Worm (Caenorhabditis elegans) whole organism, L2 larva: ENCODE data around the gene M02D8.7.

Source experiments
- alr-1 ChIP-seq: fragments of 150-350 bp; optimal IDR thresholded peaks from 2 replicates; lab custom pipeline; 2014; ENCODE audit warnings: missing biosample characterization, missing genetic modification characterization
- aly-2 ChIP-seq: fragments of 150-350 bp; optimal IDR thresholded peaks from 2 replicates; lab custom pipeline; 2014; ENCODE audit warnings: missing biosample characterization, missing genetic modification characterization
- ceh-16 ChIP-seq: fragments of 150-350 bp; optimal IDR thresholded peaks from 2 replicates; lab custom pipeline; 2014; ENCODE audit warnings: missing biosample characterization, missing genetic modification characterization
- egl-27 ChIP-seq: sonication (generic microtip); optimal IDR thresholded peaks from 3 replicates; lab custom pipeline; 2017; ENCODE audit warnings: missing biosample characterization, missing genetic modification reagents, missing genetic modification characterization
- nhr-11 ChIP-seq: fragments of 150-350 bp; optimal IDR thresholded peaks from 2 replicates; lab custom pipeline; 2014; ENCODE audit warnings: missing biosample characterization, missing genetic modification characterization
- nhr-12 ChIP-seq: fragments of 150-350 bp; optimal IDR thresholded peaks from 2 replicates; lab custom pipeline; 2014; ENCODE audit warnings: missing biosample characterization, missing genetic modification characterization
- nhr-6 ChIP-seq: fragments of 150-350 bp; optimal IDR thresholded peaks from 2 replicates; lab custom pipeline; 2014; ENCODE audit warnings: missing biosample characterization, missing genetic modification characterization
- sem-4 ChIP-seq: fragments of 150-350 bp; optimal IDR thresholded peaks from 2 replicates; lab custom pipeline; 2014; ENCODE audit warnings: missing biosample characterization, missing genetic modification reagents, missing genetic modification characterization
- snpc-4 ChIP-seq: fragments of 150-350 bp; optimal IDR thresholded peaks from 2 replicates; lab custom pipeline; 2014; ENCODE audit warnings: missing biosample characterization, missing genetic modification characterization
- unc-62 ChIP-seq: fragments of 150-350 bp; optimal IDR thresholded peaks from 2 replicates; lab custom pipeline; 2014; ENCODE audit warnings: missing biosample characterization, missing genetic modification reagents, missing genetic modification characterization
- zag-1 ChIP-seq: fragments of 150-350 bp; optimal IDR thresholded peaks from 2 replicates; lab custom pipeline; 2014; ENCODE audit warnings: missing biosample characterization, missing genetic modification characterization
- ztf-11 ChIP-seq: sonication (generic microtip); optimal IDR thresholded peaks from 2 replicates; lab custom pipeline; 2017; ENCODE audit warnings: missing biosample characterization, missing genetic modification characterization

DNA sequence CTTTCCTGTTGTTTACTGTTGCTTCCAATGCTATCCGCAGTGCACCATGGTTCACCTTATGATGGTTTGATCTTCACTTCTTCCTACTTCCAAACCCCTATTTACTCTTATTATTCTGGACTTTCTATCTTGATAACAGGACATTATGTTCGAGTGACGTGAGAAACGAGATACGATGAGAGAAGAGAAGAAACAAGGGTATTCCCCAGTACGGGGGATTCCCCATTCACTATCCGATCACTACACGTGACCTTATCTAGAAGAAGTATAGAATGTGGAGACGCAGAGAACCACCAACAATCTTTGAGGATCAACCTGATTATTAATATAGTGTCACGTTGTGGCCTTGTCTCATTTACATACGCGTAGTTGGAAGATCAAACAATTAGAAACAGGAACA, 9.8 kb upstream of the M02D8.7 start:
- TF ChIP-seq nhr-11 (tag; lab: Kevin White, UChicago): no peak
- TF ChIP-seq egl-27 (tag; lab: Kevin White, UChicago): peak; percentile 10
- TF ChIP-seq aly-2 (tag; lab: Kevin White, UChicago): no peak
- TF ChIP-seq ceh-16 (tag; lab: Kevin White, UChicago): no peak
- no peak for TF ChIP-seq nhr-6
- no peak for TF ChIP-seq sem-4 (tag; lab: Kevin White, UChicago)
- TF ChIP-seq zag-1 (tag; lab: Kevin White, UChicago): no peak
- no peak for TF ChIP-seq unc-62
- no peak for TF ChIP-seq ztf-11 (tag; lab: Kevin White, UChicago)
- TF ChIP-seq nhr-12: no peak
- no peak for TF ChIP-seq snpc-4 (tag; lab: Kevin White, UChicago)
- no peak for TF ChIP-seq alr-1 (tag; lab: Kevin White, UChicago)
